Worm (Caenorhabditis elegans) whole organism, young adult: ENCODE data around the gene Y43F8B.7.

Experiments used
- B0019.2 ChIP-seq: fragments of 200-800 bp; sonication (Bioruptor generic); conservative IDR thresholded peaks from 2 replicates; pipeline ENCODE4 v1.3.6; 2022; ENCODE audit warnings: missing genetic modification reagents, missing genetic modification characterization, missing compliant biosample characterization
- C17E4.6 ChIP-seq: fragments of 200-800 bp; sonication (Bioruptor generic); IDR thresholded peaks from 2 replicates; pipeline ENCODE4 v1.3.6; 2022; ENCODE audit warnings: missing genetic modification reagents, missing genetic modification characterization, missing compliant biosample characterization
- F33H1.4 ChIP-seq: fragments of 200-800 bp; sonication (Bioruptor generic); IDR thresholded peaks from 2 replicates; pipeline ENCODE4 v1.3.6; 2022; ENCODE audit warnings: missing genetic modification reagents, missing genetic modification characterization, missing compliant biosample characterization
- F37B4.10 ChIP-seq: fragments of 200-800 bp; sonication (Bioruptor generic); IDR thresholded peaks from 2 replicates; pipeline ENCODE4 v1.3.6; 2022; ENCODE audit warnings: missing genetic modification characterization, missing compliant biosample characterization
- F39B2.1 ChIP-seq: fragments of 200-800 bp; sonication (Bioruptor generic); IDR thresholded peaks from 2 replicates; pipeline ENCODE4 v1.3.6; 2022; ENCODE audit warnings: missing genetic modification reagents, missing genetic modification characterization, missing compliant biosample characterization
- F49E8.2 ChIP-seq: sonication (generic microtip); optimal IDR thresholded peaks from 3 replicates; lab custom pipeline; 2017; ENCODE audit warnings: missing genetic modification characterization, mild to moderate bottlenecking, missing compliant biosample characterization, antibody characterized with exemption, moderate library complexity; ENCODE audit not compliant: insufficient read depth
- F52B5.7 ChIP-seq: sonication (generic microtip); optimal IDR thresholded peaks from 2 replicates; lab custom pipeline; 2016; ENCODE audit warnings: mild to moderate bottlenecking, missing genetic modification characterization, missing compliant biosample characterization
- Y53F4B.3 ChIP-seq: fragments of 200-800 bp; sonication (Bioruptor generic); IDR thresholded peaks from 2 replicates; pipeline ENCODE4 v1.3.6; 2022; ENCODE audit warnings: missing genetic modification reagents, missing genetic modification characterization, missing compliant biosample characterization
- Y56A3A.18 ChIP-seq: fragments of 200-800 bp; sonication (Bioruptor generic); IDR thresholded peaks from 2 replicates; pipeline ENCODE4 v1.3.6; 2022; ENCODE audit warnings: missing genetic modification reagents, missing genetic modification characterization, missing compliant biosample characterization
- Y95B8A.8 ChIP-seq: fragments of 200-800 bp; sonication (Bioruptor generic); IDR thresholded peaks from 2 replicates; pipeline ENCODE4 v1.3.6; 2022; ENCODE audit warnings: missing genetic modification reagents, missing genetic modification characterization, missing compliant biosample characterization
- ama-1 ChIP-seq, 3 experiments: fragments of 150-350 bp in 1 of 3; sonication (generic microtip) in 2 of 3; optimal IDR thresholded peaks; 2 replicates each; lab custom pipeline; 2014 to 2018; ENCODE audit warnings: missing biosample characterization in 2 of 3, missing genetic modification characterization in 2 of 3, missing genetic modification reagents in 2 of 3
- atf-7 ChIP-seq: sonication (generic microtip); optimal IDR thresholded peaks from 2 replicates; lab custom pipeline; 2017; ENCODE audit warnings: mild to moderate bottlenecking, missing genetic modification characterization, missing compliant biosample characterization
- bed-1 ChIP-seq: fragments of 200-800 bp; sonication (Bioruptor generic); IDR thresholded peaks from 2 replicates; pipeline ENCODE4 v1.3.6; 2022; ENCODE audit warnings: missing genetic modification reagents, missing genetic modification characterization, missing compliant biosample characterization
- cebp-1 ChIP-seq, 2 experiments: fragments of 200-800 bp in 1 of 2; sonication (Bioruptor generic) in 1 of 2; sonication (generic microtip) in 1 of 2; IDR thresholded peaks in 1 of 2; optimal IDR thresholded peaks in 1 of 2; 2 replicates each; pipeline versions ENCODE4 v1.3.6 to Lab custom; 2017 to 2022; ENCODE audit warnings: missing compliant biosample characterization in 2 of 2, missing genetic modification characterization in 2 of 2, mild to moderate bottlenecking in 1 of 2, missing genetic modification reagents in 1 of 2, moderate library complexity in 1 of 2
- die-1 ChIP-seq: sonication (generic microtip); optimal IDR thresholded peaks from 2 replicates; lab custom pipeline; 2016; ENCODE audit warnings: missing genotype, mild to moderate bottlenecking, missing genetic modification characterization, missing compliant biosample characterization
- egrh-3 ChIP-seq: fragments of 200-800 bp; sonication (Bioruptor generic); IDR thresholded peaks from 2 replicates; pipeline ENCODE4 v1.3.6; 2022; ENCODE audit warnings: missing genetic modification reagents, missing genetic modification characterization, missing compliant biosample characterization
- ekl-4 ChIP-seq: fragments of 200-800 bp; sonication (Bioruptor generic); IDR thresholded peaks from 2 replicates; pipeline ENCODE4 v1.3.6; 2022; ENCODE audit warnings: missing genetic modification reagents, missing genetic modification characterization, missing compliant biosample characterization
- ets-4 ChIP-seq: fragments of 200-800 bp; sonication (Bioruptor generic); optimal IDR thresholded peaks from 2 replicates; lab custom pipeline; 2018; ENCODE audit warnings: mild to moderate bottlenecking, missing genetic modification characterization, missing compliant biosample characterization
- gei-17 ChIP-seq: fragments of 200-800 bp; sonication (Bioruptor generic); optimal IDR thresholded peaks from 2 replicates; lab custom pipeline; 2018; ENCODE audit warnings: mild to moderate bottlenecking, missing genetic modification characterization, missing compliant biosample characterization
- let-607 ChIP-seq, 2 experiments: fragments of 200-800 bp in 1 of 2; sonication (Bioruptor generic) in 1 of 2; sonication (generic microtip) in 1 of 2; optimal IDR thresholded peaks; 2 replicates each; lab custom pipeline; 2016 to 2018; ENCODE audit warnings: mild to moderate bottlenecking in 2 of 2, missing compliant biosample characterization in 2 of 2, missing genetic modification characterization in 2 of 2, moderate library complexity in 2 of 2, missing genotype in 1 of 2
- lin-26 ChIP-seq: fragments of 200-800 bp; sonication (Bioruptor generic); IDR thresholded peaks from 2 replicates; pipeline ENCODE4 v1.3.6; 2022; ENCODE audit warnings: missing genetic modification reagents, missing genetic modification characterization, missing compliant biosample characterization
- lin-40 ChIP-seq: sonication (generic microtip); optimal IDR thresholded peaks from 2 replicates; lab custom pipeline; 2016; ENCODE audit warnings: missing genetic modification characterization, mild to moderate bottlenecking, missing compliant biosample characterization, missing genotype, missing genetic modification reagents
- lin-54 ChIP-seq: fragments of 200-800 bp; sonication (Bioruptor generic); optimal IDR thresholded peaks from 2 replicates; lab custom pipeline; 2018; ENCODE audit warnings: mild to moderate bottlenecking, missing genetic modification characterization, missing compliant biosample characterization
- lir-1 ChIP-seq: fragments of 200-800 bp; sonication (Bioruptor generic); conservative IDR thresholded peaks from 2 replicates; pipeline ENCODE4 v1.3.6; 2022; ENCODE audit warnings: missing genetic modification reagents, missing genetic modification characterization, missing compliant biosample characterization
- madf-8 ChIP-seq: fragments of 200-800 bp; sonication (Bioruptor generic); conservative IDR thresholded peaks from 2 replicates; pipeline ENCODE4 v1.3.6; 2022; ENCODE audit warnings: missing genetic modification reagents, missing genetic modification characterization, missing compliant biosample characterization
- mxl-1 ChIP-seq: sonication (generic microtip); optimal IDR thresholded peaks from 2 replicates; lab custom pipeline; 2016; ENCODE audit warnings: missing genetic modification characterization, missing compliant biosample characterization
- nfyb-1 ChIP-seq: fragments of 200-800 bp; sonication (Bioruptor generic); IDR thresholded peaks from 2 replicates; pipeline ENCODE4 v1.3.6; 2022; ENCODE audit warnings: missing genetic modification reagents, missing genetic modification characterization, missing compliant biosample characterization
- pbrm-1 ChIP-seq: fragments of 200-800 bp; sonication (Bioruptor generic); IDR thresholded peaks from 2 replicates; pipeline ENCODE4 v1.3.6; 2022; ENCODE audit warnings: missing genetic modification reagents, missing genetic modification characterization, missing compliant biosample characterization
- repo-1 ChIP-seq: sonication (generic microtip); optimal IDR thresholded peaks from 2 replicates; lab custom pipeline; 2017; ENCODE audit warnings: mild to moderate bottlenecking, missing genetic modification characterization, missing compliant biosample characterization
- snpc-1.1 ChIP-seq: sonication (generic microtip); optimal IDR thresholded peaks from 2 replicates; lab custom pipeline; 2017; ENCODE audit warnings: missing genetic modification characterization, mild to moderate bottlenecking, missing compliant biosample characterization, antibody characterized with exemption, moderate library complexity, missing genotype, missing genetic modification reagents; ENCODE audit not compliant: insufficient read depth
- snpc-1.3 ChIP-seq: sonication (generic microtip); optimal IDR thresholded peaks from 2 replicates; lab custom pipeline; 2017; ENCODE audit warnings: missing genetic modification characterization, mild to moderate bottlenecking, missing compliant biosample characterization, antibody characterized with exemption, moderate library complexity, missing genotype, missing genetic modification reagents; ENCODE audit not compliant: insufficient read depth
- snpc-3.4 ChIP-seq: sonication (generic microtip); optimal IDR thresholded peaks from 2 replicates; lab custom pipeline; 2017; ENCODE audit warnings: missing genetic modification characterization, mild to moderate bottlenecking, missing compliant biosample characterization, antibody characterized with exemption, moderate library complexity, missing genotype, missing genetic modification reagents
- tbp1 ChIP-seq: fragments of 200-800 bp; sonication (Bioruptor generic); optimal IDR thresholded peaks from 2 replicates; lab custom pipeline; 2018; ENCODE audit warnings: mild to moderate bottlenecking, missing genetic modification characterization, missing compliant biosample characterization
- ztf-25 ChIP-seq: fragments of 200-800 bp; sonication (Bioruptor generic); IDR thresholded peaks from 2 replicates; pipeline ENCODE4 v1.3.6; 2022; ENCODE audit warnings: missing genetic modification reagents, missing genetic modification characterization, missing compliant biosample characterization
- ztf-26 ChIP-seq: sonication (generic microtip); optimal IDR thresholded peaks from 2 replicates; lab custom pipeline; 2017; ENCODE audit warnings: missing genetic modification characterization, missing compliant biosample characterization

Gene Y43F8B.7

ce11 chrV:19470385-19470784 is 20.2 kb upstream of the Y43F8B.7 start, which contains the start of gene Y43F8B.11:
TSS of gene Y43F8B.11 (plus strand) at chrV:19470685.
- TF ChIP-seq cebp-1 (GFP tag; IDR thresholded peaks at IDR 0.05; lab: Robert Waterston, UW) (no peak), cebp-1 (tag; optimal IDR thresholded peaks at IDR 0.05; lab: Kevin White, UChicago) (no peak), snpc-3.4 (tag; lab: Kevin White, UChicago) (no peak), repo-1 (tag; lab: Kevin White, UChicago) (no peak), bed-1 (no peak), F39B2.1 (GFP tag; lab: Robert Waterston, UW) (no peak), F49E8.2 (tag; lab: Kevin White, UChicago) (no peak), ekl-4 (GFP tag; lab: Robert Waterston, UW) (no peak), lin-54 (GFP tag; lab: Kevin White, UChicago) (no peak)

DNA sequence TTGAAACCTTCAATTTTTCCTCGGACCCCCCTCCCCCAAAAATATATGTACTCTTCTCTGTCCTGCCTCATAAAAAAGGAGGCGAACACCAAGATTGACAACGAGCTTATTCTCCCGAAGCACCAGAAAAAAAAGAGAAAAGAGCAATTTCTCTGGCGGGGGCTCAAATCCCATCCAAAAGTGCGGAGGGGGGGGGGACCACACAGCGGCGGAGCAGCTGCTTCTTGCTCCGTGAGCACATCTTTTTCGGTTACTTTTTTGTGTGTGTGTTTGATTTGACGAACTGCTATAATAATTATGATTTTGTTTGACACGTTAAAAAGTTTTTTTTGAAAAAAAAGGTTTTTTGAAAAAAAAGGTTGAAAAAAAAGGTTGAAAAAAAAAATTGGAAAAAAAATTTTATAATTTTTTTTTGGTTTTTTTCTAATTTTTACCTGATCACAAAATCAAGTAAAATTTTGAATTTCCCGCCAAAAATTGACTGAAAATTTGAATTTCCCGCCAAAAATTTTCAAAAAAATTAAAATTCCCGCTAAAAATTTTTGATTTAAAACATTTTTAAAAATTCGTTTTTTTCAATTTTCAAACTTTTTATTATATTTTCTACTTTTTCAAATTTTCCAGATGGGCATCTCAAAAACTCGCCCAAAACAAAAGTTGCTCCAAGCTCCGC is 16.6 kb upstream of the Y43F8B.7 start, which contains the start of gene Y43F8B.10:
TSS of gene Y43F8B.10 (plus strand) at position 623 of the 673 bp plus-strand sequence.
- TF ChIP-seq lir-1 (no peak), egrh-3 (GFP tag; lab: Robert Waterston, UW) (peak; percentile 16; the same call in 1 of the 2 replicates), lin-40 (no peak)

DNA sequence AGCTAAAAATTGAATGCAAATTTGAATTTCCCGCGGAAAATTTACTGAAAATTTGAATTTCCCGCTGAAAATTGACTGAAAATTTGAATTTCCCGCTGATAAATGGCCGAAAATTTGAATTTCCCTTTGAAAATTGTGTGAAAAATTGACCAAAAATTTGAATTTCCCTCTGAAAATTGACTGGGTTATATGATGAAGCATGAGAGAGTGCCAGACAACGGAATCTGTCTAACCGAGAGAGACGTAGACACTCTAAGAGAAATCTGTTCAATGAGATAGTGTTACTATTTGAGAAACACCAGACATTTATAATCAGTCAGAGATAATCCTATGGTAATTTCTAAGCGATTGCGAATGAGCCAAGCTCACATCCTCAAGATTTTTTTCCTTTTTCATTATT is 13.3 kb upstream of the Y43F8B.7 start:
- TF ChIP-seq die-1 (tag; lab: Kevin White, UChicago), result no peak
- TF ChIP-seq atf-7 (tag; lab: Kevin White, UChicago), result no peak
- no peak for TF ChIP-seq Y53F4B.3
- TF ChIP-seq ama-1 (optimal IDR thresholded peaks at IDR 0.05; lab: Kevin White, UChicago), result no peak
- TF ChIP-seq ama-1 (GFP tag; optimal IDR thresholded peaks at IDR 0.05; lab: Kevin White, UChicago), result no peak
- TF ChIP-seq F37B4.10, result no peak
- no peak for TF ChIP-seq tbp1 (GFP tag; lab: Kevin White, UChicago)
- no peak for TF ChIP-seq snpc-1.1 (tag; lab: Kevin White, UChicago)
- TF ChIP-seq nfyb-1 (GFP tag; lab: Robert Waterston, UW), result no peak
- no peak for TF ChIP-seq ekl-4 (GFP tag; lab: Robert Waterston, UW)

- TF ChIP-seq snpc-1.3, result no peak
- TF ChIP-seq F33H1.4, result no peak
- no peak for TF ChIP-seq Y56A3A.18
- no peak for TF ChIP-seq gei-17
- TF ChIP-seq ztf-26, result no peak
- TF ChIP-seq lin-26 (GFP tag; lab: Robert Waterston, UW), result no peak
- no peak for TF ChIP-seq B0019.2
- no peak for TF ChIP-seq madf-8 (GFP tag; lab: Robert Waterston, UW)
- no peak for TF ChIP-seq mxl-1 (tag; lab: Kevin White, UChicago)
- no peak for TF ChIP-seq ztf-25 (GFP tag; lab: Robert Waterston, UW)
Measured at ce11 chrV:19477852-19478251, 12.7 kb upstream of the Y43F8B.7 start, which contains the start of gene Y43F8B.9. TSS of gene Y43F8B.9 (plus strand) at chrV:19478152.

DNA sequence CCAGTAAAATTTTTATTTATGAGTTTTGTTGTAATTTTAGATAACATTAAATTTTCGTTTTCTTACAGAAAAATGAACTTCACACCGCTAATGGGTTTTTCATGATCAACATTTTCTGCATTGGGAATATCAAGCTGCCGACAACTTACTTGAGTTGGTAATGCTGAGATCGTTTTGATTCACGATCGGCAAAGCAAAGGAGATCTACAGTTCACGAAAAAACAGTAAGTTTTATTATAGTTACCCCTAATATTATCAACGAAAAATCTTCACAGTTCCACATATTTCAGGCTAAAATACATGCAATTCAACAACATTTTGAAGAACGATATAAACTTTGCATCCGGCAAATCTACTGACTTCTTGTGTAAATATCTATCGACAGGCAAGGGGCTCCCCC is 8.0 kb upstream of the Y43F8B.7 start, which contains the start of gene Y43F8B.22:
TSS of gene Y43F8B.22 (plus strand) at position 301 of the 400 bp plus-strand sequence.
- no peak for TF ChIP-seq nfyb-1 (GFP tag; lab: Robert Waterston, UW)
- TF ChIP-seq Y95B8A.8 (GFP tag; lab: Robert Waterston, UW), result no peak
- no peak for TF ChIP-seq ets-4 (GFP tag; lab: Kevin White, UChicago)
- TF ChIP-seq gei-17, result no peak
- TF ChIP-seq pbrm-1, result no peak
- TF ChIP-seq C17E4.6 (GFP tag; lab: Robert Waterston, UW), result no peak
- TF ChIP-seq let-607 (tag; optimal IDR thresholded peaks at IDR 0.05; lab: Kevin White, UChicago), result no peak
- no peak for TF ChIP-seq F52B5.7 (tag; lab: Kevin White, UChicago)
